Fruit fly (Drosophila melanogaster) whole organism: ENCODE results near the gene lectin-21Cb.

Source experiments
- CG8478 ChIP-seq: fragments of >200 bp; optimal IDR thresholded peaks from 2 replicates; lab custom pipeline; 2018; ENCODE audit warnings: inconsistent platforms
- Dll ChIP-seq: fragments of >200 bp; optimal IDR thresholded peaks from 2 replicates; lab custom pipeline; 2017
- EcR ChIP-seq, 2 experiments: fragments of >200 bp; optimal IDR thresholded peaks; 2 replicates each; lab custom pipeline; 2017; ENCODE audit warnings: missing biosample characterization in 2 of 2, missing genetic modification characterization in 2 of 2, missing genetic modification reagents in 2 of 2
- pan ChIP-seq: fragments of >200 bp; optimal IDR thresholded peaks from 2 replicates; lab custom pipeline; 2017
- psq ChIP-seq: fragments of >200 bp; optimal IDR thresholded peaks from 2 replicates; lab custom pipeline; 2017
- usp ChIP-seq: fragments of >200 bp; optimal IDR thresholded peaks from 2 replicates; lab custom pipeline; 2017; ENCODE audit warnings: missing biosample characterization, missing genetic modification characterization, mixed read lengths

lectin-21Cb gene

dm6 chr2L:630177-630576 is 9.2 kb upstream of the lectin-21Cb start:
- TF ChIP-seq usp (GFP tag; lab: Kevin White, UChicago) (no peak), psq (lab: Kevin White, UChicago) (no peak), pan (lab: Kevin White, UChicago) (no peak), Dll (lab: Kevin White, UChicago) (no peak), CG8478 (lab: Kevin White, UChicago) (no peak), EcR (GFP tag; optimal IDR thresholded peaks at IDR 0.05; lab: Kevin White, UChicago) (no peak)

DNA sequence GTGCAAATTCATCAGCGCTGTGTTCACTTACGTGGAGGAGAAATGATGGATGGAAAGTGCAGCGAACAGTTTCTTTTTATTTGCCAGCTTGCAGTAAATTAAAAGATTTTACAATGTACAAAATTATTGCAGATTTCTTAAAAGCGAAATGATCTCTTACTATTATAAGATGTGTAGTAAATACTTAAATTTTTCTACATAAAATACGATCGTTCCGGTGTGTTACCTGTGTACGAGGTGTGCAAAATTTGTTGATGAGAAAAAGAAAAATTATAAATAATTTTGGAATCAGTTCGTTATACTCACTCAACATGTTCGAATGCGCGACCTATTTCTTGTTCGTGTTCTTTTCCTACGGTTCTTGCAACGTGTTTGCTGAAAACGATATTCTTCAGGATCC is 4.4 kb upstream of the lectin-21Cb start, which contains the start of gene CG2839:
Gene CG2839, plus strand, starts transcription at position 301 of the 400 bp plus-strand sequence.
- TF ChIP-seq CG8478 (lab: Kevin White, UChicago) (no peak), psq (lab: Kevin White, UChicago) (no peak), pan (lab: Kevin White, UChicago) (no peak), usp (GFP tag; lab: Kevin White, UChicago) (no peak), EcR (GFP tag; optimal IDR thresholded peaks at IDR 0.05; lab: Kevin White, UChicago) (no peak), Dll (lab: Kevin White, UChicago) (no peak)

DNA sequence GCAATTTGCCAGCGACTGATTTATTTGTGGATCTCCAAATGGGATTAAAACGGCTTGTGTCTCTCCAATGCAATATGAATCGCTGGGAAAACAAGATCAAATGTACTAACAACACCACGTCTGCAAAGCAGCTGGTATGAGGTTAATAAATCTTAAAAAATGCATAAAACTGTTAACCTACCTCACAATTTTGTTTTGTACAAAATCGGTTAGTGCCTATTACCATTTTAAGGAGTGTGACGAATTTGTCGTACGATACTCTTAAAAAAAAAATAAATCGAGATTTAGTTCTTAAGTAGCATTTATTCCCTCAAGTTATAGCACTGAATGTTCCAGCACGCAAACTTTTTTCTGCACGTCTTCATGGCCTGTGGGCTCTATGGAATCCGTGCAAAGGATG is 3.3 kb upstream of the lectin-21Cb start, which contains the start of gene lectin-21Ca:
Gene lectin-21Ca, plus strand, starts transcription at position 301 of the 400 bp plus-strand sequence.
- TF ChIP-seq pan (lab: Kevin White, UChicago) (no peak), Dll (lab: Kevin White, UChicago) (no peak), psq (lab: Kevin White, UChicago) (no peak), usp (GFP tag; lab: Kevin White, UChicago) (no peak), EcR (GFP tag; optimal IDR thresholded peaks at IDR 0.05; lab: Kevin White, UChicago) (no peak), CG8478 (lab: Kevin White, UChicago) (no peak)

dm6 chr2L:623210-623873 is 2.3 kb upstream of the lectin-21Cb start:
- no peak for TF ChIP-seq psq (lab: Kevin White, UChicago)
- TF ChIP-seq Dll (lab: Kevin White, UChicago), result no peak
- no peak for TF ChIP-seq EcR (GFP tag; optimal IDR thresholded peaks at IDR 0.05; lab: Kevin White, UChicago)
- no peak for TF ChIP-seq usp (GFP tag; lab: Kevin White, UChicago)
- TF ChIP-seq CG8478 (lab: Kevin White, UChicago), result no peak
- TF ChIP-seq pan (lab: Kevin White, UChicago), result no peak

DNA sequence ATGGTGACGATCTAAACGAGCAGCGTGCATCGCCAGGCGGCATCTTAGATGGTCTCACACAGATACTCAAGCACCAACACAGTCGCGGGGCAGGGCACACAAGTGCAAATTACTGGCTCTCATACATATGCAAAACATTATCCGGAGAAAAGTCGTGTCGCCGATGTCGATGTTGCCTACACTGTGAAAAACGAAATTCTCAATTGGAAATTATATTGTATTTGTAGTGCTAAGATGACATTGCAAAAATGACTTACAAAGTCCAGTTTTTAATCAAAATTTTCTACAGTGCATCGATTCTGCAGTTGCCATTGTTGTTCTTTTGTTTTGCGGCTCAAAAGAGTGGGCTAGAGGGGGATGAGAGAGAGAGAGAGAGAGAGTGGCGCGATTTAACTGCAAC is 1.3 kb downstream of the lectin-21Cb start:
- TF ChIP-seq psq (lab: Kevin White, UChicago), result no peak
- no peak for TF ChIP-seq pan (lab: Kevin White, UChicago)
- TF ChIP-seq usp (GFP tag; lab: Kevin White, UChicago), result no peak
- no peak for TF ChIP-seq CG8478 (lab: Kevin White, UChicago)
- TF ChIP-seq Dll (lab: Kevin White, UChicago), result no peak
- TF ChIP-seq EcR (GFP tag; optimal IDR thresholded peaks at IDR 0.05; lab: Kevin White, UChicago), result no peak

- TF ChIP-seq CG8478 (lab: Kevin White, UChicago) (no peak), usp (GFP tag; lab: Kevin White, UChicago) (no peak), Dll (lab: Kevin White, UChicago) (no peak), psq (lab: Kevin White, UChicago) (no peak), EcR (GFP tag; optimal IDR thresholded peaks at IDR 0.05; lab: Kevin White, UChicago) (no peak), pan (lab: Kevin White, UChicago) (no peak)
Measured at dm6 chr2L:615023-615422, 6.0 kb downstream of the lectin-21Cb start.

- TF ChIP-seq CG8478 (lab: Kevin White, UChicago) (no peak), usp (GFP tag; lab: Kevin White, UChicago) (no peak), pan (lab: Kevin White, UChicago) (no peak), psq (lab: Kevin White, UChicago) (no peak), Dll (lab: Kevin White, UChicago) (no peak), EcR (GFP tag; optimal IDR thresholded peaks at IDR 0.05; lab: Kevin White, UChicago) (no peak)
Measured at dm6 chr2L:612778-613177, 8.2 kb downstream of the lectin-21Cb start.

DNA sequence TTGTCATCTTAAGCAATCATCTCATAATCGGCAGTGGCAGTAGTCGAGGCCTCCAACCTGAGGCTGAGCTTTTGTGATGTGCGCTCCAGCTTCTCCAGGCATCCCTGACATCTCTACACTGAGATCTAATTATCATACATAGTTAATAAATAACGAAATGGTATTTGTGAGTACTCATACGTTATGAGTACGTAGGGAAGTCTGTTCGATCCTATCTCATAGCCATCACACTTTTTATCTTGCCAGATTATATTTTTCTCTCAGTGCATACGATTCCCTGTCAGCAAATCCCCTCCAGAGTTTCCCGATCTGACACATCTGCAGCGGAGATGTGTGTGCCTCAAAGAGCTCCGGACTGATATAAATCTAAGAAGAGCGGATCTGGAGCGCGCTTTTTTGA is 11.5 kb downstream of the lectin-21Cb start:
- TF ChIP-seq psq (lab: Kevin White, UChicago) (no peak), usp (GFP tag; lab: Kevin White, UChicago) (no peak), EcR (GFP tag; optimal IDR thresholded peaks at IDR 0.05; lab: Kevin White, UChicago) (no peak), Dll (lab: Kevin White, UChicago) (no peak), CG8478 (lab: Kevin White, UChicago) (no peak), pan (lab: Kevin White, UChicago) (no peak)

DNA sequence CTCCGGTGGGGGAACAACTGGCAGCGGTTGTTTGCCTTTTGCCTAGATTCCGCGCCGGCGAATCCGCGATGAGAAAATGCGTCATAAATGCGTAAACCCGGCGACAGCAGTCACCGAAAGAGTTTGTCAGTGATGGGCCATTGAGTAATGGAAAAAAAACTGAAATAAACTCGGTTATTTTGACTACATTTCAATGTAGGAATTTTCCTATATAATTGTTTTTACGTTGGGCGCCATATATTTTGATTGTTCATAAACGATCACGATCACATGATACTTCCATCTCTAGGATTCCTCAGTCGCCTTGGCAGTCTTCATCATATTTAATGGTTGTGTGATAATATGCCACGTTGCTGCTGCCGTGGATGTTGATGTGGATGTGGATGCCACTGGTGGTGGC is 12.9 kb downstream of the lectin-21Cb start:
- no peak for TF ChIP-seq CG8478 (lab: Kevin White, UChicago)
- TF ChIP-seq psq (lab: Kevin White, UChicago), result no peak
- no peak for TF ChIP-seq EcR (GFP tag; optimal IDR thresholded peaks at IDR 0.05; lab: Kevin White, UChicago)
- no peak for TF ChIP-seq pan (lab: Kevin White, UChicago)
- no peak for TF ChIP-seq usp (GFP tag; lab: Kevin White, UChicago)
- no peak for TF ChIP-seq Dll (lab: Kevin White, UChicago)

dm6 chr2L:606952-607351 is 14.0 kb downstream of the lectin-21Cb start:
- no peak for TF ChIP-seq pan (lab: Kevin White, UChicago)

DNA sequence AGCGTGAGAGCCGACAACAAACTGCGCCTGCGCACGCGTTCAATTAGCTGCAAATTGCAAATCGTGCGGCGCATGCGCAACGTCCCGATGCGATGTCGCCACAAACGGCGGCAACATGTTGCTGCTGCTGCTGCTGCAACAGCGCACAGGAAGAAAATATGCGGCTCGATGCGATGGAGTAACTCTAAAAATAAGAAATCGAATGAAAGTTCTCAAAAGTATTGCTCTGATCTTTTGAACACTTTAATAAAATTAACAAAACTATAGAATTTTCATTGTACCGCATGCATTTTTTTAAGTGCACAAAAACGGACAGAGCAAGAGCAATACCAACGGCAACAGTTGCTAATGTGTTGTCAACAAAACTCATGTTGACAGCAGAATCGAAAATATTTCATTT is 14.8 kb downstream of the lectin-21Cb start:
- no peak for TF ChIP-seq pan (lab: Kevin White, UChicago)
- no peak for TF ChIP-seq psq (lab: Kevin White, UChicago)
- TF ChIP-seq usp (GFP tag; lab: Kevin White, UChicago), result no peak
- no peak for TF ChIP-seq CG8478 (lab: Kevin White, UChicago)
- no peak for TF ChIP-seq Dll (lab: Kevin White, UChicago)
- TF ChIP-seq EcR (GFP tag; optimal IDR thresholded peaks at IDR 0.05; lab: Kevin White, UChicago), result no peak
